Worm (Caenorhabditis elegans) whole organism, L3 larva: Measurements from ENCODE around the gene srn-1.
A peak's percentile ranks its signal among the peaks of the same experiment; 100 is the strongest.

ENCODE experiments used
- ZK546.5 ChIP-seq: sonication (generic microtip); optimal IDR thresholded peaks from 2 replicates; lab custom pipeline; 2017; ENCODE audit warnings: missing biosample characterization, missing genetic modification characterization
- aly-2 ChIP-seq: fragments of 150-350 bp; optimal IDR thresholded peaks from 2 replicates; lab custom pipeline; 2014; ENCODE audit warnings: missing biosample characterization, missing genetic modification characterization
- ceh-16 ChIP-seq: sonication (generic microtip); optimal IDR thresholded peaks from 2 replicates; lab custom pipeline; 2017; ENCODE audit warnings: missing biosample characterization, missing genetic modification characterization
- ceh-28 ChIP-seq: fragments of 150-350 bp; optimal IDR thresholded peaks from 2 replicates; lab custom pipeline; 2014; ENCODE audit warnings: missing biosample characterization, missing genetic modification reagents, missing genetic modification characterization
- ceh-9 ChIP-seq: sonication (generic microtip); optimal IDR thresholded peaks from 2 replicates; lab custom pipeline; 2018; ENCODE audit warnings: missing biosample characterization, missing genetic modification characterization
- egl-27 ChIP-seq: sonication (generic microtip); optimal IDR thresholded peaks from 4 replicates; lab custom pipeline; 2017; ENCODE audit warnings: missing biosample characterization, missing genetic modification reagents, missing genetic modification characterization
- egl-5 ChIP-seq: fragments of 150-350 bp; optimal IDR thresholded peaks from 2 replicates; lab custom pipeline; 2017; ENCODE audit warnings: missing biosample characterization, missing genetic modification reagents, missing genetic modification characterization, inconsistent platforms
- elt-1 ChIP-seq: fragments of 150-350 bp; optimal IDR thresholded peaks from 2 replicates; lab custom pipeline; 2014; ENCODE audit warnings: missing biosample characterization, missing genetic modification characterization
- elt-2 ChIP-seq: sonication (generic microtip); optimal IDR thresholded peaks from 2 replicates; lab custom pipeline; 2016; ENCODE audit warnings: missing genetic modification reagents, mild to moderate bottlenecking, missing genetic modification characterization, missing compliant biosample characterization
- elt-3 ChIP-seq, 3 experiments: fragments of 150-350 bp in 1 of 3; sonication (generic microtip) in 2 of 3; optimal IDR thresholded peaks; 2 replicates in 2 of 3; 4 replicates in 1 of 3; lab custom pipeline; 2014 to 2017; ENCODE audit warnings: missing biosample characterization in 3 of 3, missing genetic modification characterization in 3 of 3
- fos-1 ChIP-seq: fragments of 150-350 bp; optimal IDR thresholded peaks from 2 replicates; lab custom pipeline; 2014; ENCODE audit warnings: missing biosample characterization, missing genetic modification characterization
- hmg-11 ChIP-seq: sonication (generic microtip); optimal IDR thresholded peaks from 2 replicates; lab custom pipeline; 2016; ENCODE audit warnings: missing genetic modification characterization, missing compliant biosample characterization
- lin-15B ChIP-seq: fragments of 150-350 bp; optimal IDR thresholded peaks from 2 replicates; lab custom pipeline; 2014; ENCODE audit warnings: missing biosample characterization, missing genetic modification characterization
- lsy-12 ChIP-seq: sonication (generic microtip); optimal IDR thresholded peaks from 2 replicates; lab custom pipeline; 2016; ENCODE audit warnings: mild to moderate bottlenecking, missing genetic modification characterization, missing compliant biosample characterization
- nhr-11 ChIP-seq: fragments of 150-350 bp; optimal IDR thresholded peaks from 2 replicates; lab custom pipeline; 2014; ENCODE audit warnings: missing biosample characterization, missing genetic modification characterization
- nhr-23 ChIP-seq: fragments of 150-350 bp; optimal IDR thresholded peaks from 2 replicates; lab custom pipeline; 2014; ENCODE audit warnings: missing biosample characterization, missing genetic modification reagents, missing genetic modification characterization
- nhr-25 ChIP-seq: sonication (generic microtip); optimal IDR thresholded peaks from 2 replicates; lab custom pipeline; 2017; ENCODE audit warnings: missing biosample characterization, missing genetic modification characterization
- nhr-28 ChIP-seq: fragments of 150-350 bp; optimal IDR thresholded peaks from 2 replicates; lab custom pipeline; 2014; ENCODE audit warnings: missing biosample characterization, missing genetic modification characterization
- nhr-43 ChIP-seq: sonication (generic microtip); optimal IDR thresholded peaks from 2 replicates; lab custom pipeline; 2016; ENCODE audit warnings: mild to moderate bottlenecking, missing genetic modification characterization, missing compliant biosample characterization; ENCODE audit not compliant: poor library complexity, severe bottlenecking
- nhr-67 ChIP-seq: fragments of 150-350 bp; optimal IDR thresholded peaks from 2 replicates; lab custom pipeline; 2014; ENCODE audit warnings: missing biosample characterization, missing genetic modification characterization
- nhr-76 ChIP-seq: fragments of 150-350 bp; sonication (generic microtip); optimal IDR thresholded peaks from 5 replicates; lab custom pipeline; 2014; ENCODE audit warnings: missing biosample characterization, missing genetic modification characterization
- nhr-77 ChIP-seq: fragments of 150-350 bp; optimal IDR thresholded peaks from 2 replicates; lab custom pipeline; 2014; ENCODE audit warnings: missing biosample characterization, missing genetic modification characterization
- pha-4 ChIP-seq: fragments of 150-350 bp; optimal IDR thresholded peaks from 2 replicates; lab custom pipeline; 2014; ENCODE audit warnings: missing biosample characterization, missing genetic modification reagents, missing genetic modification characterization
- pqm-1 ChIP-seq: fragments of 150-350 bp; optimal IDR thresholded peaks from 2 replicates; lab custom pipeline; 2017; ENCODE audit warnings: missing biosample characterization, missing genetic modification characterization, inconsistent platforms
- sea-2 ChIP-seq: fragments of 150-350 bp; sonication (generic microtip); optimal IDR thresholded peaks from 4 replicates; lab custom pipeline; 2014; ENCODE audit warnings: missing biosample characterization, missing genetic modification reagents, missing genetic modification characterization
- snpc-4 ChIP-seq: fragments of 150-350 bp; optimal IDR thresholded peaks from 2 replicates; lab custom pipeline; 2014; ENCODE audit warnings: missing biosample characterization, missing genetic modification characterization
- tbx-2 ChIP-seq: sonication (generic microtip); optimal IDR thresholded peaks from 2 replicates; lab custom pipeline; 2016; ENCODE audit warnings: mild to moderate bottlenecking, missing genetic modification characterization, missing compliant biosample characterization
- unc-39 ChIP-seq: sonication (generic microtip); optimal IDR thresholded peaks from 4 replicates; lab custom pipeline; 2017; ENCODE audit warnings: missing biosample characterization, missing genetic modification characterization
- ztf-11 ChIP-seq: fragments of 150-350 bp; optimal IDR thresholded peaks from 2 replicates; lab custom pipeline; 2014; ENCODE audit warnings: missing biosample characterization, missing genetic modification characterization
- ztf-4 ChIP-seq: fragments of 150-350 bp; optimal IDR thresholded peaks from 2 replicates; lab custom pipeline; 2014; ENCODE audit warnings: missing biosample characterization, missing genetic modification characterization

srn-1 gene

DNA sequence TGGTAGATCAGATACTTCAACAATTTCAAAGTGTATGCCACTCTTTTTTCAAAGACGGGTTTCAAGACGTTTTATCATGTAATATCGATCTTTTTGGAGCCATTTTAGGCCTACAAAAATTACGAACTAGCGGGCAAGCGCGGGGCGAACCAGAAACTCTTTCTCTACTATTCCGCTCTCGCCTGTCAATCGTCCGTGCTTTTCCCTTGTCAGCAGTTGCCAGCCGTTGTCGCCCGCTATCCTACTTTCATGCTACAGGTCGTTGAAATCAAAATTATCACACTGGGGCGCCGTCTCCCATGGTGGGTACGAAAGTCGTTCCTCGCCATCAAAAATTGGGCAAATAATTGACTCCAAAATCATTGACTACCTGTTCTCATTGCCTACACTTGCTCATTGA is 14.8 kb upstream of the srn-1 start:
- TF ChIP-seq lsy-12 (tag; lab: Kevin White, UChicago) (no peak), ztf-11 (no peak), aly-2 (no peak), ceh-9 (no peak), snpc-4 (tag; lab: Kevin White, UChicago) (no peak), nhr-11 (tag; lab: Kevin White, UChicago) (no peak), elt-3 (tag; optimal IDR thresholded peaks at IDR 0.05; lab: Kevin White, UChicago) (no peak), nhr-28 (tag; lab: Kevin White, UChicago) (no peak), nhr-25 (tag; lab: Kevin White, UChicago) (no peak), nhr-76 (tag; lab: Kevin White, UChicago) (no peak), nhr-67 (tag; lab: Kevin White, UChicago) (no peak), egl-5 (tag; lab: Kevin White, UChicago) (no peak), unc-39 (no peak), nhr-43 (tag; lab: Kevin White, UChicago) (no peak), lin-15B (tag; lab: Kevin White, UChicago) (no peak), nhr-23 (tag; lab: Kevin White, UChicago) (no peak), hmg-11 (no peak), fos-1 (no peak), ceh-16 (tag; lab: Kevin White, UChicago) (no peak), ceh-28 (tag; lab: Kevin White, UChicago) (no peak)

DNA sequence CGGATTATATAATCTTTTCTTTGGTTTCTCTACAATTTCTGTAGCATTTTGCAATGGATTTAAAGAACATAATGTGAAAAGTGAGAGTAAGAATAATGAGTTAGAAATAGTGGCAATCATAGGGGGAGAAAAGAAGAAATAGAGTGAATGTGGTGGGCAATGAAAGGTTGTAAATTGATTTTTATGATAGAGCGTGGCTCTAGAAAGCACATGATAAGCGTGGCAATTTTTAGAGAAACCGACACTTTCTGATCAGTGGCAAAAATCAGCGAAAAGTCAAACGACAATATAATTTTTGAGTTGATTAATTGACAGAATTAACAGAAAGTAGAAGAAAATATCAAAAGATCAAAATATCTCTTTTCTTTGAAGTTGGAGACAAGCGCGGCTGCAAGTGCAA is 6.2 kb upstream of the srn-1 start, which contains the start of gene K12B6.9:
Gene K12B6.9, minus strand, starts transcription at position 266 of the 400 bp plus-strand sequence.
- TF ChIP-seq ceh-9 (no peak), nhr-77 (no peak), pqm-1 (tag; lab: Kevin White, UChicago) (peak; percentile 25), sea-2 (GFP tag; lab: Kevin White, UChicago) (no peak), nhr-25 (tag; lab: Kevin White, UChicago) (no peak), elt-2 (peak; percentile 75)

DNA sequence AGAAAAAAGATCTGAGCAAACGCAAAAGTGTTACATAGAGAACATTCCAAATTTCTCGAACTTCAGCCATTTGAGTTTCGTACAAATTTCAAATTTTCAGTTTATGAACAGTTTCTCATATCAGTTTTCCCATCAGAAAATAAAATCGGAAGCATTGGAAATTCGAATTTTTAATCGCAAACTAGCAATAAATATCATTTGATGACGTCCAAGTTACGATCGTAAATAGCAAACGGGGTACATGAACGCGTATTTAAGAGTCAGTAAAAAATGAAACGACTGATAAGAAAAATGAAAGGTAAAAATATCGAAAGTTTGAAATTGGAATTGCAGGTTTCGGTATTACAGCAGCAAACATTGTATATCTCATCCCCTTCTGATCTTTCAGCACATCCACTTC is 5.1 kb upstream of the srn-1 start:
- no peak for TF ChIP-seq pqm-1 (tag; lab: Kevin White, UChicago)
- TF ChIP-seq pha-4 (tag; lab: Kevin White, UChicago) = peak; percentile 13
- peak; percentile 78 for TF ChIP-seq elt-2
- TF ChIP-seq, all 47 proteins: peak for 2

DNA sequence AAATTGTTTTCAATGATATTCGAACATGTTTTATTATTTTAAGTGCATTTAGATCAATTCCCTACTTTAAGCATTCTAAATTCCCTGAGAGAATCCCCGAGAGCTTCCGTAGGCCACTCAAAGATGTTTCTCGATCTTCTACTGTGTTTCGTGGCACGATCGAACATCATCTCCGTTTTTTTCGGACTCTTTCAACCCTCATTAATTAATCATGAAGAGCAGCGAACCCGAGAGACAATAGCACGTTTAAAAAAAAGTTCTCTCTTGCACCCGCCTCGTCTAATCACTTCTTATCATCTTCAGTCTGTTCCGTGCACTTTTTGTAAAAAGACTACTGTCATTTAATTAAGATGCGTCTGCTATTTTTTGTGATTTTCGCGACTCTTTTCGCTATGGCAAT is 2.4 kb upstream of the srn-1 start, which contains the start of gene K12B6.11:
Gene K12B6.11, plus strand, starts transcription at position 301 of the 400 bp plus-strand sequence.
- TF ChIP-seq pqm-1 (tag; lab: Kevin White, UChicago) = no peak
- no peak for TF ChIP-seq elt-2
- no peak for TF ChIP-seq ztf-4 (tag; lab: Kevin White, UChicago)
- no peak for TF ChIP-seq ztf-11
- TF ChIP-seq fos-1 = no peak
- no peak for TF ChIP-seq nhr-28 (tag; lab: Kevin White, UChicago)

DNA sequence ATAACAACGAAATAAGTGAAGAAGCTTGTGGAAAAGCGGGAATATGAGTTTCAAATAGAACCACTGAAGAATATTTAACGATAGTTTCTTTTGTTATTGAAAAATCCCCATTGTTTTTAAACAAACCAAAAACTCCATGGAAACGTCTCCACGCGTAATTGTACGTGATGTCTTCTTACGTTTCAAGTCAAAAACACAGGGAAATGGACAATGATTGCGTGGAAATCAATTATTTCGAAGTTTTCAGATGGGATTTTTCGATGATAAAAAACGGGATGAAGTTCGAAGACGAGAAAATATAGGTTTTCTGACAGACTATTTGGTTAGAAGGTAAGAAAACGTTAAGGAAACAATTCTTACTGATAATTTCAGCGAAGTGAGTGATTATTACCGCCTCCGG is 5.1 kb downstream of the srn-1 start, which contains the start of the genes K12B6.4 and spe-49:
Gene K12B6.4, minus strand, starts transcription at position 101 of the 400 bp plus-strand sequence.
Gene spe-49, plus strand, starts transcription at position 185 of the 400 bp plus-strand sequence.
- TF ChIP-seq egl-27 (tag; lab: Kevin White, UChicago) = no peak
- TF ChIP-seq nhr-76 (tag; lab: Kevin White, UChicago) = no peak
- no peak for TF ChIP-seq aly-2
- TF ChIP-seq elt-1 = no peak
- TF ChIP-seq ZK546.5 (tag; lab: Kevin White, UChicago) = no peak
- no peak for TF ChIP-seq hmg-11

DNA sequence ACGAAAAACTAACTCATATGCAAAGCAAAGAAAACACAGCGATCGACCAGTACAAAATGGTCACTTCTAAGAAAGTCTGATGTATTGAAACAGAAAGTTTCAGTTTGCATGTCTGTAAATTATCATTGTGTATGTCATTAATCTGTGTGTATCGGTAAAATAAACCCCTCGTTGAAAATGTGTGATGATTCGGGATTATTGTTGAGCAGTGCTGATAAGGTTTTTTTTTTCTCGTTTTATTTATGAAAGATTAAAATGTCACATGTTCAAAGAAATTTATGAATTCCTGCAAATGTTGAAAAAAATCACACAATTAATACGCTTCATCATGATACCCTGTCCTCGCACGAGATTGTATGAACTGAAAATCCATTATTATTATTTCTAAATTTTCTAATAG is 6.2 kb downstream of the srn-1 start:
- peak; percentile 64 for TF ChIP-seq elt-2
- TF ChIP-seq tbx-2 (tag; lab: Kevin White, UChicago) = no peak
- peak; percentile 77 for TF ChIP-seq pqm-1 (tag; lab: Kevin White, UChicago)
